Worm (Caenorhabditis elegans) whole organism, L3 larva: ENCODE results near the gene gpd-4.

Experiments
- ZK546.5 ChIP-seq: sonication (generic microtip); optimal IDR thresholded peaks from 2 replicates; lab custom pipeline; 2017; ENCODE audit warnings: missing biosample characterization, missing genetic modification characterization
- ama-1 ChIP-seq: fragments of 150-350 bp; optimal IDR thresholded peaks from 2 replicates; lab custom pipeline; 2018
- ceh-16 ChIP-seq: sonication (generic microtip); optimal IDR thresholded peaks from 2 replicates; lab custom pipeline; 2017; ENCODE audit warnings: missing biosample characterization, missing genetic modification characterization
- ceh-9 ChIP-seq: sonication (generic microtip); optimal IDR thresholded peaks from 2 replicates; lab custom pipeline; 2018; ENCODE audit warnings: missing biosample characterization, missing genetic modification characterization
- daf-12 ChIP-seq: fragments of 150-350 bp; optimal IDR thresholded peaks from 2 replicates; lab custom pipeline; 2014; ENCODE audit warnings: missing biosample characterization, missing genetic modification reagents, missing genetic modification characterization
- egl-27 ChIP-seq: sonication (generic microtip); optimal IDR thresholded peaks from 4 replicates; lab custom pipeline; 2017; ENCODE audit warnings: missing biosample characterization, missing genetic modification reagents, missing genetic modification characterization
- elt-1 ChIP-seq: fragments of 150-350 bp; optimal IDR thresholded peaks from 2 replicates; lab custom pipeline; 2014; ENCODE audit warnings: missing biosample characterization, missing genetic modification characterization
- elt-2 ChIP-seq: sonication (generic microtip); optimal IDR thresholded peaks from 2 replicates; lab custom pipeline; 2016; ENCODE audit warnings: missing genetic modification reagents, mild to moderate bottlenecking, missing genetic modification characterization, missing compliant biosample characterization
- elt-3 ChIP-seq, 3 experiments: fragments of 150-350 bp in 1 of 3; sonication (generic microtip) in 2 of 3; optimal IDR thresholded peaks; 2 replicates in 2 of 3; 4 replicates in 1 of 3; lab custom pipeline; 2014 to 2017; ENCODE audit warnings: missing biosample characterization in 3 of 3, missing genetic modification characterization in 3 of 3
- fkh-10 ChIP-seq: sonication (generic microtip); optimal IDR thresholded peaks from 2 replicates; lab custom pipeline; 2017; ENCODE audit warnings: missing biosample characterization, missing genetic modification reagents, missing genetic modification characterization
- hmg-11 ChIP-seq: sonication (generic microtip); optimal IDR thresholded peaks from 2 replicates; lab custom pipeline; 2016; ENCODE audit warnings: missing genetic modification characterization, missing compliant biosample characterization
- jun-1 ChIP-seq: fragments of 150-350 bp; optimal IDR thresholded peaks from 2 replicates; lab custom pipeline; 2014; ENCODE audit warnings: missing biosample characterization, missing genetic modification reagents, missing genetic modification characterization
- lin-15B ChIP-seq: fragments of 150-350 bp; optimal IDR thresholded peaks from 2 replicates; lab custom pipeline; 2014; ENCODE audit warnings: missing biosample characterization, missing genetic modification characterization
- lin-39 ChIP-seq: fragments of 150-350 bp; optimal IDR thresholded peaks from 2 replicates; lab custom pipeline; 2018; ENCODE audit warnings: missing biosample characterization, missing genetic modification reagents, missing genetic modification characterization
- lsy-12 ChIP-seq: sonication (generic microtip); optimal IDR thresholded peaks from 2 replicates; lab custom pipeline; 2016; ENCODE audit warnings: mild to moderate bottlenecking, missing genetic modification characterization, missing compliant biosample characterization
- mml-1 ChIP-seq: fragments of 150-350 bp; sonication (generic microtip); optimal IDR thresholded peaks from 3 replicates; lab custom pipeline; 2014; ENCODE audit warnings: missing biosample characterization, missing genetic modification characterization
- nhr-11 ChIP-seq: fragments of 150-350 bp; optimal IDR thresholded peaks from 2 replicates; lab custom pipeline; 2014; ENCODE audit warnings: missing biosample characterization, missing genetic modification characterization
- nhr-23 ChIP-seq: fragments of 150-350 bp; optimal IDR thresholded peaks from 2 replicates; lab custom pipeline; 2014; ENCODE audit warnings: missing biosample characterization, missing genetic modification reagents, missing genetic modification characterization
- nhr-25 ChIP-seq: sonication (generic microtip); optimal IDR thresholded peaks from 2 replicates; lab custom pipeline; 2017; ENCODE audit warnings: missing biosample characterization, missing genetic modification characterization
- nhr-28 ChIP-seq: fragments of 150-350 bp; optimal IDR thresholded peaks from 2 replicates; lab custom pipeline; 2014; ENCODE audit warnings: missing biosample characterization, missing genetic modification characterization
- nhr-43 ChIP-seq: sonication (generic microtip); optimal IDR thresholded peaks from 2 replicates; lab custom pipeline; 2016; ENCODE audit warnings: mild to moderate bottlenecking, missing genetic modification characterization, missing compliant biosample characterization; ENCODE audit not compliant: poor library complexity, severe bottlenecking
- nhr-67 ChIP-seq: fragments of 150-350 bp; optimal IDR thresholded peaks from 2 replicates; lab custom pipeline; 2014; ENCODE audit warnings: missing biosample characterization, missing genetic modification characterization
- pha-4 ChIP-seq: fragments of 150-350 bp; optimal IDR thresholded peaks from 2 replicates; lab custom pipeline; 2014; ENCODE audit warnings: missing biosample characterization, missing genetic modification reagents, missing genetic modification characterization
- pqm-1 ChIP-seq: fragments of 150-350 bp; optimal IDR thresholded peaks from 2 replicates; lab custom pipeline; 2017; ENCODE audit warnings: missing biosample characterization, missing genetic modification characterization, inconsistent platforms
- snpc-4 ChIP-seq: fragments of 150-350 bp; optimal IDR thresholded peaks from 2 replicates; lab custom pipeline; 2014; ENCODE audit warnings: missing biosample characterization, missing genetic modification characterization
- tbx-2 ChIP-seq: sonication (generic microtip); optimal IDR thresholded peaks from 2 replicates; lab custom pipeline; 2016; ENCODE audit warnings: mild to moderate bottlenecking, missing genetic modification characterization, missing compliant biosample characterization
- unc-39 ChIP-seq: sonication (generic microtip); optimal IDR thresholded peaks from 4 replicates; lab custom pipeline; 2017; ENCODE audit warnings: missing biosample characterization, missing genetic modification characterization
- zag-1 ChIP-seq: fragments of 150-350 bp; optimal IDR thresholded peaks from 2 replicates; lab custom pipeline; 2014; ENCODE audit warnings: missing biosample characterization, missing genetic modification characterization
- ztf-11 ChIP-seq: fragments of 150-350 bp; optimal IDR thresholded peaks from 2 replicates; lab custom pipeline; 2014; ENCODE audit warnings: missing biosample characterization, missing genetic modification characterization
- ztf-4 ChIP-seq: fragments of 150-350 bp; optimal IDR thresholded peaks from 2 replicates; lab custom pipeline; 2014; ENCODE audit warnings: missing biosample characterization, missing genetic modification characterization

The gpd-4 gene

ce11 chrII:10204428-10205049 is 33.5 kb downstream of the gpd-4 start:
- peak; percentile 43 for TF ChIP-seq nhr-11
- TF ChIP-seq ZK546.5, result no peak
- TF ChIP-seq elt-3 (tag; optimal IDR thresholded peaks at IDR 0.05; lab: Kevin White, UChicago), result no peak
- no peak for TF ChIP-seq lin-39 (tag; lab: Kevin White, UChicago)
- TF ChIP-seq pha-4, result peak; percentile 35
- TF ChIP-seq fkh-10, result no peak
- no peak for TF ChIP-seq unc-39 (tag; lab: Kevin White, UChicago)
- TF ChIP-seq daf-12, result no peak
- TF ChIP-seq elt-1 (tag; lab: Kevin White, UChicago), result no peak
- TF ChIP-seq tbx-2 (tag; lab: Kevin White, UChicago), result no peak

ce11 chrII:10206425-10206824 is 35.4 kb downstream of the gpd-4 start, which contains the start of gene T01E8.1:
TSS of gene T01E8.1 (plus strand) at chrII:10206725.
- no peak for TF ChIP-seq zag-1
- TF ChIP-seq elt-3 (tag; optimal IDR thresholded peaks at IDR 0.05; lab: Kevin White, UChicago), result no peak
- TF ChIP-seq elt-1 (tag; lab: Kevin White, UChicago), result no peak
- no peak for TF ChIP-seq egl-27 (tag; lab: Kevin White, UChicago)
- no peak for TF ChIP-seq elt-2 (tag; lab: Kevin White, UChicago)
- TF ChIP-seq ztf-4 (tag; lab: Kevin White, UChicago), result no peak
- no peak for TF ChIP-seq nhr-28 (tag; lab: Kevin White, UChicago)
- TF ChIP-seq nhr-43 (tag; lab: Kevin White, UChicago), result no peak
- no peak for TF ChIP-seq ceh-9 (tag; lab: Kevin White, UChicago)
- no peak for TF ChIP-seq jun-1 (tag; lab: Kevin White, UChicago)

- no peak for TF ChIP-seq nhr-43 (tag; lab: Kevin White, UChicago)
- TF ChIP-seq ztf-11 (tag; lab: Kevin White, UChicago), result no peak
- no peak for TF ChIP-seq jun-1 (tag; lab: Kevin White, UChicago)
- TF ChIP-seq nhr-11, result no peak
- TF ChIP-seq mml-1 (tag; lab: Kevin White, UChicago), result no peak
- TF ChIP-seq hmg-11 (tag; lab: Kevin White, UChicago), result no peak
- no peak for TF ChIP-seq nhr-28 (tag; lab: Kevin White, UChicago)
- no peak for TF ChIP-seq tbx-2 (tag; lab: Kevin White, UChicago)
- TF ChIP-seq lin-15B (tag; lab: Kevin White, UChicago), result no peak
- no peak for TF ChIP-seq lsy-12
- TF ChIP-seq nhr-67, result no peak
- no peak for TF ChIP-seq ama-1 (lab: Kevin White, UChicago)
- TF ChIP-seq ceh-16 (tag; lab: Kevin White, UChicago), result no peak
Measured at ce11 chrII:10218171-10218570, 47.1 kb downstream of the gpd-4 start, which contains the start of gene ref-1. TSS of gene ref-1 (plus strand) at chrII:10218471.

ce11 chrII:10220631-10221030 is 49.6 kb downstream of the gpd-4 start:
- TF ChIP-seq ceh-9 (tag; lab: Kevin White, UChicago), result no peak
- TF ChIP-seq nhr-25 (tag; lab: Kevin White, UChicago), result peak; percentile 64
- peak; percentile 62 for TF ChIP-seq pha-4
- peak; percentile 43 for TF ChIP-seq nhr-23 (tag; lab: Kevin White, UChicago)
- no peak for TF ChIP-seq egl-27 (tag; lab: Kevin White, UChicago)
- TF ChIP-seq nhr-43 (tag; lab: Kevin White, UChicago), result peak; percentile 3

- no peak for TF ChIP-seq lsy-12
- no peak for TF ChIP-seq ceh-9 (tag; lab: Kevin White, UChicago)
- no peak for TF ChIP-seq snpc-4 (tag; lab: Kevin White, UChicago)
- peak; percentile 76 for TF ChIP-seq pqm-1 (tag; lab: Kevin White, UChicago)
- peak; percentile 35 for TF ChIP-seq pha-4
- TF ChIP-seq elt-2 (tag; lab: Kevin White, UChicago), result peak; percentile 83
Measured at ce11 chrII:10221627-10222026, 50.6 kb downstream of the gpd-4 start.
